Fruit fly (Drosophila melanogaster): Measurements from ENCODE around the gene CG42788.

Gene CG42788

DNA sequence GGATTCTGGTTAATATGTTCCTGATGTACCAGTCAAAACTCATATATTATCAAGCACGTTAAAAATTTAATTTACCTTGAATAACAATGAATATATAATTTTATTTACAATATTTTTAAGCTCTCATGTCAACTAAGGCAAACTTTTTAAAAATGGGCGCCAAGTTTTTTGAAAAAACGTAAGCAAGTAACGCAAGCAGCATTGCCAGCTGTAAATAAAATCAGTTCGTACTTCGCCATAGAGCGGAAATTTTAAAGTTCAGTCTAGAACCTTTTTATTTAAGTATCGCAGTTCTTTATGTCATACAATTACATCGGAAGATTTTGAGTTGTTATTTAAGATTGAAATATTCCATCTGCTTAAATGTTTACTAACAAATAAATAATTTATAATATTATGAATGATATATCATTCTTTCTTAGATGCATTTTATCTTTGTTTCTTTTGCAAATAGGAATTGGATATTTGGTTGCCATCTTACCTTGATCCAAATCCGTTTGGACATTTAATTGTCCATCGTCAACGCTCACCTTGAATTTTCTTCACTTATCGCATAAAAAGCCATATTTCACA lies 16.2 kb upstream of the CG42788 start:
- TF ChIP-seq sc (optimal IDR thresholded peaks at IDR 0.05) = no peak
- TF ChIP-seq sc (GFP tag; optimal IDR thresholded peaks at IDR 0.05) = no peak
- TF ChIP-seq h (optimal IDR thresholded peaks at IDR 0.05) = no peak
- TF ChIP-seq E2f2 (GFP tag; IDR thresholded peaks at IDR 0.05) = peak; percentile 98
- no peak for TF ChIP-seq CG1529 (GFP tag; optimal IDR thresholded peaks at IDR 0.05)
- TF ChIP-seq esg (GFP tag; conservative IDR thresholded peaks at IDR 0.05) = no peak
- no peak for TF ChIP-seq bbx (GFP tag; IDR thresholded peaks at IDR 0.05; ENCODE audit: partially characterized antibody)
- TF ChIP-seq Hmr (GFP tag; optimal IDR thresholded peaks at IDR 0.05) = no peak
- no peak for TF ChIP-seq Dip2 (GFP tag; IDR thresholded peaks at IDR 0.05)
- TF ChIP-seq CG17802 (tag; optimal IDR thresholded peaks at IDR 0.05) = no peak
- no peak for TF ChIP-seq CG7745 (tag; optimal IDR thresholded peaks at IDR 0.05)
- peak; percentile 4 for TF ChIP-seq stwl (tag; optimal IDR thresholded peaks at IDR 0.05)
- no peak for TF ChIP-seq ci (GFP tag; IDR thresholded peaks at IDR 0.05)
- no peak for TF ChIP-seq ems (GFP tag; optimal IDR thresholded peaks at IDR 0.05)
- no peak for TF ChIP-seq Hsf (GFP tag; optimal IDR thresholded peaks at IDR 0.05)
- TF ChIP-seq slp2 (GFP tag; optimal IDR thresholded peaks at IDR 0.05) = no peak
- TF ChIP-seq fd3F (GFP tag; optimal IDR thresholded peaks at IDR 0.05) = no peak
- TF ChIP-seq CG6813 (GFP tag; optimal IDR thresholded peaks at IDR 0.05) = no peak
- TF ChIP-seq mld (GFP tag; IDR thresholded peaks at IDR 0.05; ENCODE audit: partially characterized antibody) = no peak
- TF ChIP-seq CG10654 (GFP tag; optimal IDR thresholded peaks at IDR 0.05) = no peak
- peak; percentile 80 for TF ChIP-seq Dp (GFP tag; optimal IDR thresholded peaks at IDR 0.05)
- TF ChIP-seq CG9437 (GFP tag; optimal IDR thresholded peaks at IDR 0.05) = peak; percentile 99
- no peak for TF ChIP-seq CG7271 (tag; optimal IDR thresholded peaks at IDR 0.05)
- TF ChIP-seq CG13123 (GFP tag; optimal IDR thresholded peaks at IDR 0.05) = no peak
- TF ChIP-seq CG17186 (GFP tag; optimal IDR thresholded peaks at IDR 0.05) = no peak
- no peak for TF ChIP-seq CG7928 (GFP tag; optimal IDR thresholded peaks at IDR 0.05)
- TF ChIP-seq CG1792 (GFP tag; optimal IDR thresholded peaks at IDR 0.05) = no peak
- TF ChIP-seq Bdp1 (GFP tag; optimal IDR thresholded peaks at IDR 0.05) = no peak
- no peak for TF ChIP-seq Abd-B (GFP tag; optimal IDR thresholded peaks at IDR 0.05)
- no peak for TF ChIP-seq Rx (GFP tag; IDR thresholded peaks at IDR 0.05)
- no peak for TF ChIP-seq luna (GFP tag; optimal IDR thresholded peaks at IDR 0.05)
- no peak for TF ChIP-seq Atf6 (GFP tag; IDR thresholded peaks at IDR 0.05)
- TF ChIP-seq CG9609 (GFP tag; optimal IDR thresholded peaks at IDR 0.05) = no peak
- TF ChIP-seq CG10543 (GFP tag; optimal IDR thresholded peaks at IDR 0.05) = no peak
- no peak for TF ChIP-seq CG12659 (GFP tag; optimal IDR thresholded peaks at IDR 0.05)
- no peak for TF ChIP-seq Kr (GFP tag; optimal IDR thresholded peaks at IDR 0.05)
- no peak for TF ChIP-seq zen2 (GFP tag; IDR thresholded peaks at IDR 0.05; ENCODE audit: partially characterized antibody)
- TF ChIP-seq HmgZ (tag; optimal IDR thresholded peaks at IDR 0.05) = no peak
- no peak for TF ChIP-seq cas (GFP tag; IDR thresholded peaks at IDR 0.05)
- peak; percentile 95 for TF ChIP-seq CG9215 (GFP tag; IDR thresholded peaks at IDR 0.05)
- TF ChIP-seq CG18011 (GFP tag; optimal IDR thresholded peaks at IDR 0.05) = no peak
- no peak for TF ChIP-seq peb (GFP tag; IDR thresholded peaks at IDR 0.05)
- no peak for TF ChIP-seq sna (GFP tag; IDR thresholded peaks at IDR 0.05; ENCODE audit: partially characterized antibody)
- 0 out of 3 replicates have a peak, but pooled peaks have one; percentile 3 for TF ChIP-seq CG6791 (GFP tag; IDR thresholded peaks at IDR 0.05; ENCODE audit: partially characterized antibody)
- no peak for TF ChIP-seq eve (GFP tag; optimal IDR thresholded peaks at IDR 0.05)
- no peak for TF ChIP-seq CG4328 (GFP tag; optimal IDR thresholded peaks at IDR 0.05)
- no peak for TF ChIP-seq Spps (tag; optimal IDR thresholded peaks at IDR 0.05)
- no peak for TF ChIP-seq CG43689 (GFP tag; IDR thresholded peaks at IDR 0.05)
